Fruit fly (Drosophila melanogaster): Measurements from ENCODE around the gene CG1632.

CG1632 gene

DNA sequence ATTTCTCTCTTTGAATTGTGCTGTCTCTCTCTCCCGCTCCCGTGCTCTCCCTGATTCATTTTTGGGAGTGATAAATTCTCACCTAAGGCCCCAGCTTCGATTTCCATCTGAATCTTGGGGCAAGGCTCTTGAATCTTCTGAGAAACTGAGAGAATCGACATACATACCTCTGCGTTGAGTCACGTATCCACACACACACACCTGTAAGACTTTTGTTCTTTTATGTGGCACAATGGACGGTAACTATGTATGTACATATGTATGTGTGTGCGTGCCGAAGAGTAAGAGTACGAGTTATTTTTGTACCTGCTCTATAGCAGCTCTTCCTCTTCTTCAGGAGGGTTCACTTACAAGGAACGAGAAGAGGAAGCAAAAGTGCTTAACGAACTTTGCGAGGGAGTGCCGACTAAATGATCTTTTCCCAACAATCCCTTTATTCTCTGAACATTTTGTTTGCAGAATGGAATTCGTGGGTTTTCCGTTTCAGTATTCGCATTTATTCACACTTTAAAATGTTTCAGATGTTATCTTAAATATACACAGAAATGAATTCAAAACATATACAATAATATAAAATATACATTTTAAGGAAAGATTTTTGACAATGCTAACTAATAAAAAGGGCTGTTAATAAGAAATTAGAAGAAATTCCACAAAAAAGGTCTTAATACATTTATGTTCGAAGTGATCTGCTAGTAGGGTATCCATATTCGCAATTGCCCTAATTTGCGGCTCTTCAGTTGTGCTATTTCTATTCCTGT, 37.2 kb upstream of the CG1632 start (continued):
- TF ChIP-seq CG6808 (GFP tag; optimal IDR thresholded peaks at IDR 0.05) (peak; percentile 79), esn (GFP tag; optimal IDR thresholded peaks at IDR 0.05) (peak; percentile 18), CG34406 (GFP tag; optimal IDR thresholded peaks at IDR 0.05) (peak; percentile 62), dsx (GFP tag; optimal IDR thresholded peaks at IDR 0.05; ENCODE audit: poor library complexity, severe bottlenecking) (peak; percentile 52), acj6 (GFP tag; optimal IDR thresholded peaks at IDR 0.05) (peak; percentile 67)

DNA sequence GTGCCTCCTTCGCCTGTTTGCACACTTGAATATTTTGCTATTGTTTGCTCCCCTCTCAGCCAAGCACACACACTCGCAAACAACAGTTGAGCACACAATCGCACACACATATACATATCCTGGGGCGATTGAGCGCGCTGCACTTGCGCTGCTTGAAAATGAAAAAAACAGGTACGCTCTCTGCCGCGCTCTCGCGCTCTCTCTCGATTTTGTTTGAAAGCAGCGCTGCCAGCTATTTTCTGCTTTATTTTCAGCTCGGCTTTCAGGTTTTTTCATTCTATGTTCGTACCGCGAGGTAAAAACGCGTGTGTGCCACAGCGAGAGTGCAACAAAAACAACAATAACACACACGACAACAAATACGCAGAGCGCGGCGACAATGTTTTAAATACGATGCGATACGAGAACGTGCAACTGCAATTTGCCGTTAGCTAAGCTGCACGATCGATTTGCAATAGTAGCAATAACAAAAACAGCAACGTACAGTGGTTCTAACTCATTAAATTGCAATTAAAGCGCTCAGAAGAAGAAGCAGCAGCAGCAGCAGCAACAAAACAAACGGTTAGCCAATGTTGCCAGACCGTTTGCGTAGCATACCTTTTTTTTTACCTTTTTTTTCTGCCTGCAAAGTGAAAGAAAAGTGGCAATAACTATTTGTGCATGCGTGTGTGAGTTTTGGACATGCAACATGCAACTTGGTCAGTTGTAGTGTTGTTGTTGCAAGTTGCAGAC, 36.4 kb upstream of the CG1632 start:
- no peak for TF ChIP-seq CG31627 (GFP tag; optimal IDR thresholded peaks at IDR 0.05)
- TF ChIP-seq dsx (GFP tag; optimal IDR thresholded peaks at IDR 0.05; ENCODE audit: poor library complexity, severe bottlenecking): peak; percentile 43
- 0 out of 3 replicates have a peak, but pooled peaks have one; percentile 13 for TF ChIP-seq CG6163 (GFP tag; IDR thresholded peaks at IDR 0.05)
- no peak for TF ChIP-seq OdsH (GFP tag; optimal IDR thresholded peaks at IDR 0.05)
- no peak for TF ChIP-seq pdm3 (GFP tag; optimal IDR thresholded peaks at IDR 0.05)

DNA sequence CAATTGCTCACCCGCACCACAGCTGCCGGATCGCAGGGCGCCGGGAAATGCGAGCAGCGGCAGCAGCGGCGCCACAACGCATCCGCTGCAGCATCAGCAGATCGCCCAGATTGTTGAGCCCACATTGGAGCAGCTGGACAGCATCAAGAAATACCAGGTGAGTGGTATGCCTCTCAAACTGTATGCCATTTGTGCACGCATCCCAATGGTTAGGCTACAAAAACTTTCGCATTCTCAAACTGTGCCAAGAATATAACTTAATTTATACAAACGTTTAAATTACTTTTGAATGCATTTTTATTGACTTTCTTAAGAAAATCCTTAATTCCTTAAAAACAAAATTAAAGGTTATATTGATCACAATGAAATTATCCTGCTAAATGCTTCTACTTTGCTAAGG, 24.5 kb upstream of the CG1632 start:
- TF ChIP-seq vri (GFP tag; optimal IDR thresholded peaks at IDR 0.05) (no peak), Eip78C (GFP tag) (peak; percentile 1), CG34406 (GFP tag; optimal IDR thresholded peaks at IDR 0.05) (no peak), spab (GFP tag; optimal IDR thresholded peaks at IDR 0.05) (no peak)

DNA sequence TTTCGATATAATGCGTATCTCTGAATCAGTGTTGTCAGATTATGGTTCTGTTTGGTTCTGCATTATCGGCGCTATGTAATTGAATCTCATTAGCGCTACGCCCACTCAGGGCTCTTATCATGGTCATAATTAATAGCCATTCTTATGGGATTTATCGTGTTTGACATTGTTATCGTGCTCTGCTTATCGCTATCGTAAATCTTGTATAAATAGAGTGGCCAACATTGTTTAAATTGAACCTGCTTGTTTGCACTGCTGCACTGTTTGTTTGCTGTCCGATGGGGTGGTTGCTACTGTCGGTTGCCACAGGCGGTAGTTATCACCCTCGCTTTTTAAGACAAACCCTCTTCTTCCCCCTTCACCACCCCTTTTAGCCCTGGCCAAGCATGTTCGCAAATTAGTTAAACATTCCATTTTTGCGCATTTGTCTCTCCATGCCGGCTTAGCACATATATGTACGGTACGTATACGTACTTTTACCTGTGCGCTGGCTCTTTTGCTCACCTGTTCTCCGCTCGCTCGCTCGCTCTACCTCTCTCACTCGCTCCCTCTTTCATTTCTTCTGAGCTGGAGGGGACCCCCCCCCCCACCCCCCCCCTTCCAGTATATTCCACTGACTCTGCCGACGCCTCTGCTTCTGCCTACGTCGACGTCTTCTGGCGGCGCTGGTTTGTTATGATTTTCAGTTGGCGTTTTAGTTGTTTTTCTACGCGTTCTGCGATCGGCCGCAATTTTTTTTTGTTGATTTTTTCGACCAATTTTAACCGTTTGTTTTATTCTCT, 22.4 kb upstream of the CG1632 start:
- peak; percentile 93 for TF ChIP-seq fkh (GFP tag; optimal IDR thresholded peaks at IDR 0.05)
- no peak for TF ChIP-seq Eip93F (GFP tag; optimal IDR thresholded peaks at IDR 0.05)
- TF ChIP-seq net (GFP tag; optimal IDR thresholded peaks at IDR 0.05): peak; percentile 60
- TF ChIP-seq Sox102F (GFP tag; optimal IDR thresholded peaks at IDR 0.05): peak; percentile 16
- peak; percentile 2 for TF ChIP-seq CG11762 (GFP tag; optimal IDR thresholded peaks at IDR 0.05; ENCODE audit: insufficient read depth)
- TF ChIP-seq CG31627 (GFP tag; optimal IDR thresholded peaks at IDR 0.05): no peak
- peak; percentile 3 for TF ChIP-seq CG8319 (GFP tag; optimal IDR thresholded peaks at IDR 0.05)
- peak; percentile 13 for TF ChIP-seq Blimp-1 (GFP tag; optimal IDR thresholded peaks at IDR 0.05)
- peak; percentile 34 for TF ChIP-seq CG1621 (tag; optimal IDR thresholded peaks at IDR 0.05)
- TF ChIP-seq fd85E (GFP tag; optimal IDR thresholded peaks at IDR 0.05): no peak
- no peak for TF ChIP-seq CG11294 (GFP tag; IDR thresholded peaks at IDR 0.05)
- peak; percentile 43; the same call in 1 of the 3 replicates for TF ChIP-seq eg (GFP tag; IDR thresholded peaks at IDR 0.05)
- TF ChIP-seq Gug (GFP tag; IDR thresholded peaks at IDR 0.05): 0 out of 2 replicates have a peak, but pooled peaks have one; percentile 13
- peak; percentile 79 for TF ChIP-seq Eip78C (GFP tag)
- peak; percentile 13 for TF ChIP-seq fd59A (GFP tag; optimal IDR thresholded peaks at IDR 0.05)
- TF ChIP-seq CG3919 (GFP tag; optimal IDR thresholded peaks at IDR 0.05): peak; percentile 30
- TF ChIP-seq CG6276 (GFP tag; optimal IDR thresholded peaks at IDR 0.05): peak; percentile 30
- no peak for TF ChIP-seq CG4318 (GFP tag; optimal IDR thresholded peaks at IDR 0.05)
- TF ChIP-seq Hr38 (GFP tag; optimal IDR thresholded peaks at IDR 0.05): no peak
- TF ChIP-seq Hr4 (GFP tag; optimal IDR thresholded peaks at IDR 0.05): no peak
- peak; percentile 9 for TF ChIP-seq CG32006 (GFP tag; optimal IDR thresholded peaks at IDR 0.05)
- no peak for TF ChIP-seq Met (GFP tag; optimal IDR thresholded peaks at IDR 0.05)
- TF ChIP-seq salr (GFP tag; optimal IDR thresholded peaks at IDR 0.05): peak in 1 of 2 experiments; percentile 3
- peak; percentile 57 to 82 for TF ChIP-seq ss (GFP tag; optimal IDR thresholded peaks at IDR 0.05)
- no peak for TF ChIP-seq Sox14 (GFP tag; optimal IDR thresholded peaks at IDR 0.05)
- peak; percentile 39 for TF ChIP-seq pdm3 (GFP tag; optimal IDR thresholded peaks at IDR 0.05)
- TF ChIP-seq spab (GFP tag; optimal IDR thresholded peaks at IDR 0.05): peak; percentile 35
- TF ChIP-seq CG6163 (GFP tag; IDR thresholded peaks at IDR 0.05): peak; percentile 32; the same call in 1 of the 3 replicates
- TF ChIP-seq CG10669 (GFP tag; optimal IDR thresholded peaks at IDR 0.05): peak; percentile 48
- no peak for TF ChIP-seq Ets96B (tag; optimal IDR thresholded peaks at IDR 0.05)
- peak; percentile 48 for TF ChIP-seq OdsH (GFP tag; optimal IDR thresholded peaks at IDR 0.05)
- TF ChIP-seq CG15336 (GFP tag; IDR thresholded peaks at IDR 0.05): peak; percentile 15; the same call in 1 of the 2 replicates
- peak; percentile 39 for TF ChIP-seq topi (GFP tag; optimal IDR thresholded peaks at IDR 0.05)

All from whole organism, prepupa.